Worm (Caenorhabditis elegans) whole organism, L4/young adult: ENCODE data around the gene arrd-3.
"Not testable (repeated sequence)": the region's sequence is repeated elsewhere in the genome, so short reads cannot be mapped to it uniquely, and the experiment has no call there.

Experiments
- W03F9.2 ChIP-seq: fragments of 150-350 bp; optimal IDR thresholded peaks from 2 replicates; lab custom pipeline; 2014; ENCODE audit warnings: missing biosample characterization, missing genetic modification characterization
- dao-5 ChIP-seq: sonication (generic microtip); optimal IDR thresholded peaks from 2 replicates; lab custom pipeline; 2016; ENCODE audit warnings: missing genotype, missing genetic modification characterization, moderate library complexity, missing compliant biosample characterization
- him-1 ChIP-seq: sonication (generic microtip); optimal IDR thresholded peaks from 2 replicates; lab custom pipeline; 2016; ENCODE audit warnings: missing genotype, missing genetic modification reagents, missing genetic modification characterization, missing compliant biosample characterization

arrd-3 gene

ce11 chrII:9436009-9436408, 23.7 kb downstream of the arrd-3 start, which contains the start of gene kin-16:
Gene kin-16, minus strand, starts transcription at chrII:9436109.
- TF ChIP-seq him-1 (no peak), dao-5 (no peak), W03F9.2 (no peak)

- TF ChIP-seq W03F9.2 = no peak
- TF ChIP-seq dao-5 = no peak
- no peak for TF ChIP-seq him-1
Measured at ce11 chrII:9438227-9438626, 25.9 kb downstream of the arrd-3 start, which contains the start of gene chil-13. Gene chil-13, minus strand, starts transcription at chrII:9438327.

DNA sequence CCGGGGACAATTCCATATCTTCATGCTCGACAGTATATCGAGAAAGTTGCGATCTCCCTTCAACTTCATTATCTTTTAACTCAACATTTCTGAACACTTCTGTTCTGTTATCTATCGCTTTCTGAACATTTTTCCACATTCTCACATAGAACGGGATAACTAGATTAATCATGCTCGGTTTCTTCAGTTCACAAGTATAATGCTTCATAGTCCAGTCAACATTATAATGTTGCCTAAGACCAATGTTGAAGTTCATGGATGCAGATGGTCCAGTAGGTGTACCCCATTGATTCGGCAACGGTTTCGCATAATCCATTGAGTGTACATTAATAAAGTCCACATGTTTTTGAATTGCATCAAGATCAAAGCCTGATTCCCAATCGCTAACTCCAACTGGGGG, 26.5 kb downstream of the arrd-3 start:
- no peak for TF ChIP-seq W03F9.2
- no peak for TF ChIP-seq him-1
- no peak for TF ChIP-seq dao-5

- no peak for TF ChIP-seq W03F9.2
- no peak for TF ChIP-seq him-1
Measured at ce11 chrII:9440060-9440459, 27.7 kb downstream of the arrd-3 start, which contains the start of gene chil-17. Gene chil-17, minus strand, starts transcription at chrII:9440160.

DNA sequence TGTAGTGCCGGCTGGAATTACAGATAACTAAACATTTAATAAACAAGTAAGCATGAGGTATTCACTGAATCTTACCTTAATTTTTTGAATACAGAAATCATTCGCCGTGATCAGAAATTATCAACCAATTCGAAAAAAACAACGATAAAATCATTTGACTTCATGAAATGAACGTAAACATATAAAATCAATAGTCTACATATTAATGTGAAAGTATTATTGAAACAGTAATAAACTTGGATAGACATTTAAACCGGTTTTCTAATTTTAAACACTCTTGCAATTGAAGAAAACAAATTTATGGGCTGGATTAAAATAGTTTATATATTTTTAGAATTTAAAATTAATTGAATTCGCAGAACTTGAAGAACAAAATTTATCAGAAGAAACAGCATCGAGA, 29.5 kb downstream of the arrd-3 start, which contains the start of gene chil-16:
Gene chil-16, minus strand, starts transcription at position 101 of the 400 bp plus-strand sequence.
- TF ChIP-seq dao-5 (no peak), him-1 (no peak), W03F9.2 (no peak)

ce11 chrII:9443522-9443921, 31.2 kb downstream of the arrd-3 start, which contains the start of gene chil-15:
Gene chil-15, minus strand, starts transcription at chrII:9443622.
- no peak for TF ChIP-seq W03F9.2
- TF ChIP-seq him-1 = no peak
- no peak for TF ChIP-seq dao-5

DNA sequence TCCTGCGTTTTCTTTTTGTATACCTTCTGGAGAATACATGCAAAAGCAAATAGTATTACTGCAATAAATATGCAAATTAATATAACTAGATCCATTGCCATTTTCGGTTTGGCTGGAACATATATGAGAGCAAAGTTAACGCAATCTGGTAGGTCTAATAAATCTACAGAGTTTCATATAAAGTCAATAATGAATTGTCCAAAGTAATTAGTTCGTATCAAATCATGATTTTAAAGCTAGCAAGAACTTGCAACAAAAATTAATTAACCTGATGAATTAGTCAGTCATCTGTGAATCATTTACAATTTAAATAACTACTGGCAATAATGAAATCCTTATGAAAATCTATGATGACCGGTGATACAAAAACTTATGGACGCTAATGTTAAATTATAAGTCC, 33.0 kb downstream of the arrd-3 start, which contains the start of gene R09D1.13:
Gene R09D1.13, minus strand, starts transcription at position 101 of the 400 bp plus-strand sequence.
- no peak for TF ChIP-seq dao-5
- no peak for TF ChIP-seq W03F9.2
- TF ChIP-seq him-1 = no peak

DNA sequence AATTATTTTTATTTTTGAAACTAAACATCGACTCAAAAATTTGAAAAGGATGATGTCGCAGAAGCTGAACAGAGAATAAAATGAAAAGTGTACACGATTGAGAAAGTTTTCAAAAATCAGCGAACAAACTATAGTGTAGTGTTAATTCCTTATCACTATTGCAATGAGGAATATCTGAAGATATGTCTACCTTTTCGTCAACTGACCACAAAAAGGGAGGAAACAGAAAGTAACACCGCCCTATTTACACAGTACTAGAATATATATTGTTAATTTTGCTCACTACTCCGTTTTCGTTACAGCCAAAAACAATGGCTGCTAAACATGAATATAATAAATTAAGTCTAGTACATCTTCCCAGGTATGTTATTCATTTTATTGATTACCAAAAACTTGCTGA, 35.6 kb downstream of the arrd-3 start, which contains the start of gene chil-18:
Gene chil-18, plus strand, starts transcription at position 301 of the 400 bp plus-strand sequence.
- TF ChIP-seq W03F9.2 (no peak), him-1 (no peak), dao-5 (no peak)

DNA sequence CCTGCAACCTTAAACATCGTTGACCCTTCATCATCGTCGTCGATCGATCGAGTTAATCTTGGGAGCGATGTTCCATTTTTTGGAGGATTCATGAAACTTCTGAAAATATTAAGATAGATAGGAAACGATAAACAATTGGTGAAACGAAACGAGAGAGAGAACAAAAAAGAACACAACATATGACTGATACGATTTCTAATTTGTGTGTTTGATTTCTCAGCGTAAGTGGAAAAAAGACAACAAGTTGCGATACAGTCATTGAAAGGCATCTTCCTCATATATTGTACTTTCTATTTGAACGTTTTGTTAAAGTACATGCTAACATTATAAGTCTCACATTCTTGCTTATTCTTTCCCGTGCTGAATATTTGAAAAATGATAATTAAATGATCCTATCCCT, 39.8 kb downstream of the arrd-3 start, which contains the start of gene R09D1.12:
Gene R09D1.12, minus strand, starts transcription at position 101 of the 400 bp plus-strand sequence.
- TF ChIP-seq dao-5, him-1, W03F9.2: not testable (repeated sequence)

- TF ChIP-seq W03F9.2 = no peak
- TF ChIP-seq him-1 = no peak
- no peak for TF ChIP-seq dao-5
Measured at ce11 chrII:9454304-9454703, 41.9 kb downstream of the arrd-3 start, which contains the start of gene chil-19. Gene chil-19, minus strand, starts transcription at chrII:9454404.

- not testable (repeated sequence) for TF ChIP-seq him-1, W03F9.2, dao-5
Measured at ce11 chrII:9459462-9459861, 47.1 kb downstream of the arrd-3 start, which contains the start of gene R09D1.14. Gene R09D1.14, minus strand, starts transcription at chrII:9459562.

DNA sequence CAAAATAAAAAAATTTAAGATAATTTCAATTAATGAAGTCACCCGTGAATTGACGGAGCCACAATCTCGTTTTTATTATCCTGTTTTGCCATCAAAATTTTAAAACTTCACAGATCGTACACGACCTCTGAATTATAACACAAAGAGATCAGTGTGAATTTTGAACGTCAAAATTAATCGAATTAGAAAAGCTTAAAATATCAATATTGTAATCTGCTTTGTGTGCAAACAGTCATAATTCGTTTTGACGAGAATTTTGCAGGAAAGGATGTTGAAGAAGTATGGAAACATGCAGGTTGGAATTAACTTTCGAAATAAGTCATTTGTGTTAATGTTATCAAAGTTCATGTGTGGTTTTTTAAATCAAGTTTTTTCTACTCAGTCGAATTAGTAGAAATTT, 49.5 kb downstream of the arrd-3 start, which contains the start of gene chil-21:
Gene chil-21, minus strand, starts transcription at position 101 of the 400 bp plus-strand sequence.
- TF ChIP-seq W03F9.2, him-1, dao-5: not testable (repeated sequence)
